Worm (Caenorhabditis elegans) whole organism, late embryonic: ENCODE measurements around the gene fbxc-24.
A peak's percentile ranks its signal among the peaks of the same experiment; 100 is the strongest.
"Not testable (repeated sequence)": the region's sequence is repeated elsewhere in the genome, so short reads cannot be mapped to it uniquely, and the experiment has no call there.

Experiments
- C38D4.7 ChIP-seq: fragments of 200-800 bp; sonication (Bioruptor generic); optimal IDR thresholded peaks from 2 replicates; lab custom pipeline; 2018; ENCODE audit warnings: mild to moderate bottlenecking, missing genetic modification characterization, moderate library complexity, missing compliant biosample characterization
- F13H6.1 ChIP-seq: sonication (generic microtip); optimal IDR thresholded peaks from 2 replicates; lab custom pipeline; 2016; ENCODE audit warnings: missing genetic modification characterization, missing compliant biosample characterization
- T23F11.4 ChIP-seq: fragments of 200-800 bp; sonication (Bioruptor generic); optimal IDR thresholded peaks from 2 replicates; lab custom pipeline; 2018; ENCODE audit warnings: mild to moderate bottlenecking, missing genetic modification characterization, missing compliant biosample characterization
- ama-1 ChIP-seq: fragments of 150-350 bp; optimal IDR thresholded peaks from 2 replicates; lab custom pipeline; 2014
- ceh-14 ChIP-seq: sonication (generic microtip); optimal IDR thresholded peaks from 2 replicates; lab custom pipeline; 2016; ENCODE audit warnings: missing genotype, missing genetic modification characterization, missing compliant biosample characterization
- ceh-18 ChIP-seq: sonication (generic microtip); optimal IDR thresholded peaks from 2 replicates; lab custom pipeline; 2016; ENCODE audit warnings: missing genetic modification characterization, missing compliant biosample characterization
- ceh-19 ChIP-seq: fragments of 200-800 bp; sonication (Bioruptor generic); optimal IDR thresholded peaks from 2 replicates; lab custom pipeline; 2018; ENCODE audit warnings: mild to moderate bottlenecking, missing genetic modification characterization, missing compliant biosample characterization
- ceh-2 ChIP-seq: sonication (generic microtip); optimal IDR thresholded peaks from 2 replicates; lab custom pipeline; 2016; ENCODE audit warnings: missing genotype, missing genetic modification characterization, missing compliant biosample characterization
- ceh-22 ChIP-seq: sonication (generic microtip); optimal IDR thresholded peaks from 2 replicates; lab custom pipeline; 2017; ENCODE audit warnings: missing biosample characterization, missing genetic modification characterization
- ceh-24 ChIP-seq: sonication (generic microtip); optimal IDR thresholded peaks from 2 replicates; lab custom pipeline; 2016; ENCODE audit warnings: mild to moderate bottlenecking, missing genetic modification characterization, missing compliant biosample characterization
- ceh-31 ChIP-seq: sonication (generic microtip); optimal IDR thresholded peaks from 2 replicates; lab custom pipeline; 2016; ENCODE audit warnings: missing genetic modification characterization, missing compliant biosample characterization
- ceh-34 ChIP-seq: sonication (generic microtip); optimal IDR thresholded peaks from 2 replicates; lab custom pipeline; 2016; ENCODE audit warnings: mild to moderate bottlenecking, missing genetic modification characterization, missing compliant biosample characterization
- ceh-45 ChIP-seq: fragments of 200-800 bp; sonication (Bioruptor generic); IDR thresholded peaks from 2 replicates; pipeline ENCODE4 v1.3.6; 2022; ENCODE audit warnings: missing genetic modification reagents, missing genetic modification characterization, missing compliant biosample characterization
- ceh-48 ChIP-seq: sonication (generic microtip); optimal IDR thresholded peaks from 2 replicates; lab custom pipeline; 2016; ENCODE audit warnings: missing genetic modification characterization, inconsistent platforms, missing compliant biosample characterization
- che-1 ChIP-seq: sonication (generic microtip); optimal IDR thresholded peaks from 2 replicates; lab custom pipeline; 2016; ENCODE audit warnings: mild to moderate bottlenecking, missing genetic modification characterization, missing compliant biosample characterization
- elt-4 ChIP-seq: sonication (generic microtip); optimal IDR thresholded peaks from 2 replicates; lab custom pipeline; 2016; ENCODE audit warnings: missing genetic modification characterization, missing compliant biosample characterization
- ets-4 ChIP-seq: sonication (generic microtip); optimal IDR thresholded peaks from 2 replicates; lab custom pipeline; 2016; ENCODE audit warnings: missing genetic modification characterization, missing compliant biosample characterization
- eyg-1 ChIP-seq: sonication (generic microtip); optimal IDR thresholded peaks from 2 replicates; lab custom pipeline; 2016; ENCODE audit warnings: missing genotype, missing genetic modification characterization, missing compliant biosample characterization
- fkh-6 ChIP-seq: sonication (generic microtip); optimal IDR thresholded peaks from 2 replicates; lab custom pipeline; 2016; ENCODE audit warnings: missing genetic modification characterization, missing compliant biosample characterization
- gmeb-2 ChIP-seq: sonication (generic microtip); optimal IDR thresholded peaks from 2 replicates; lab custom pipeline; 2016; ENCODE audit warnings: missing genetic modification characterization, inconsistent platforms, missing compliant biosample characterization
- hlh-30 ChIP-seq: sonication (generic microtip); optimal IDR thresholded peaks from 2 replicates; lab custom pipeline; 2017; ENCODE audit warnings: antibody characterized with exemption, missing genetic modification characterization, missing compliant biosample characterization; ENCODE audit not compliant: insufficient read depth
- hlh-8 ChIP-seq: sonication (generic microtip); optimal IDR thresholded peaks from 2 replicates; lab custom pipeline; 2016; ENCODE audit warnings: missing genotype, missing genetic modification characterization, missing compliant biosample characterization
- lim-6 ChIP-seq: sonication (generic microtip); optimal IDR thresholded peaks from 2 replicates; lab custom pipeline; 2016; ENCODE audit warnings: missing genetic modification characterization, missing compliant biosample characterization
- mec-3 ChIP-seq: sonication (generic microtip); optimal IDR thresholded peaks from 2 replicates; lab custom pipeline; 2016; ENCODE audit warnings: borderline replicate concordance, missing genetic modification characterization, missing compliant biosample characterization
- nhr-11 ChIP-seq: fragments of 150-350 bp; optimal IDR thresholded peaks from 2 replicates; lab custom pipeline; 2014; ENCODE audit warnings: missing biosample characterization, missing genetic modification characterization
- nhr-232 ChIP-seq: sonication (generic microtip); optimal IDR thresholded peaks from 2 replicates; lab custom pipeline; 2016; ENCODE audit warnings: missing genetic modification characterization, missing compliant biosample characterization
- pag-3 ChIP-seq: sonication (generic microtip); optimal IDR thresholded peaks from 2 replicates; lab custom pipeline; 2016; ENCODE audit warnings: missing compliant biosample characterization, missing genetic modification characterization, borderline replicate concordance
- pat-9 ChIP-seq: fragments of 200-800 bp; sonication (Bioruptor generic); optimal IDR thresholded peaks from 2 replicates; lab custom pipeline; 2018; ENCODE audit warnings: mild to moderate bottlenecking, missing genetic modification characterization, moderate library complexity, missing compliant biosample characterization
- pqm-1 ChIP-seq: sonication (generic microtip); optimal IDR thresholded peaks from 2 replicates; lab custom pipeline; 2016; ENCODE audit warnings: missing genetic modification characterization, missing compliant biosample characterization
- ref-2 ChIP-seq: sonication (generic microtip); optimal IDR thresholded peaks from 2 replicates; lab custom pipeline; 2016; ENCODE audit warnings: missing genetic modification characterization, missing compliant biosample characterization
- rnt-1 ChIP-seq: sonication (generic microtip); optimal IDR thresholded peaks from 2 replicates; lab custom pipeline; 2016; ENCODE audit warnings: missing genetic modification characterization, missing compliant biosample characterization
- sox-2 ChIP-seq: fragments of 200-800 bp; sonication (Bioruptor generic); IDR thresholded peaks from 2 replicates; pipeline ENCODE4 v1.3.6; 2022; ENCODE audit warnings: missing genetic modification reagents, missing genetic modification characterization, missing compliant biosample characterization
- syd-9 ChIP-seq: sonication (generic microtip); optimal IDR thresholded peaks from 2 replicates; lab custom pipeline; 2016; ENCODE audit warnings: mild to moderate bottlenecking, missing genetic modification characterization, moderate library complexity, missing compliant biosample characterization
- ttx-3 ChIP-seq: sonication (generic microtip); optimal IDR thresholded peaks from 2 replicates; lab custom pipeline; 2016; ENCODE audit warnings: missing genetic modification reagents, missing genetic modification characterization, missing compliant biosample characterization
- unc-3 ChIP-seq, 2 experiments: fragments of 200-800 bp in 1 of 2; sonication (Bioruptor generic) in 1 of 2; sonication (generic microtip) in 1 of 2; conservative IDR thresholded peaks in 1 of 2; optimal IDR thresholded peaks in 1 of 2; 2 replicates each; pipeline versions ENCODE4 v1.3.6 to Lab custom; 2016 to 2022; ENCODE audit warnings: missing compliant biosample characterization in 2 of 2, missing genetic modification characterization in 2 of 2, missing genetic modification reagents in 1 of 2
- unc-55 ChIP-seq: sonication (generic microtip); optimal IDR thresholded peaks from 2 replicates; lab custom pipeline; 2017; ENCODE audit warnings: missing biosample characterization, missing genetic modification reagents, missing genetic modification characterization
- zip-5 ChIP-seq: sonication (generic microtip); optimal IDR thresholded peaks from 2 replicates; lab custom pipeline; 2016; ENCODE audit warnings: missing genetic modification characterization, missing compliant biosample characterization

The fbxc-24 gene

DNA sequence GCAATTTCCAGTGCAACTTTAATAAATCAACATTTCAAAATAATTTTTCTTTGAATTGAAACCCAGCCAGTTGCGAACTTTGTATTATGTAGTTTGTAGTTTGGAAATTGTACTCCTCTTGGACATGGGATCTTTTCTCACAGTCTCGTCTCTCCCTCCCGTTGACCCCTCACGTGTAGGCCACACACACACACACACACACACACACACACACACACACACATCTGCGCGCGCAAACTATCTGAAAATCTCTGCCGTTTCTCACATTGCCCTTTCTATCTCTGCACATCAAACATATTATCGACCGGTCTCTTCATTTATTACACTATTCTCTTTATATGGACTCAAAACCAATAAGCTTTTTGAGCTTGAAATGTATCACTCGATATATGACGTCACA, 31.3 kb upstream of the fbxc-24 start, which contains the start of gene fbxc-36:
fbxc-36 (plus strand) TSS at position 205 of the 400 bp plus-strand sequence.
- no peak for TF ChIP-seq nhr-232 (tag; lab: Kevin White, UChicago)
- TF ChIP-seq hlh-30 (tag; lab: Kevin White, UChicago): peak; percentile 48

- TF ChIP-seq hlh-30 (tag; lab: Kevin White, UChicago) (no peak), ceh-31 (no peak), pat-9 (tag; lab: Kevin White, UChicago) (no peak), nhr-11 (tag; lab: Kevin White, UChicago) (no peak), ama-1 (lab: Kevin White, UChicago) (no peak), T23F11.4 (GFP tag; lab: Kevin White, UChicago) (no peak), sox-2 (GFP tag; lab: Robert Waterston, UW) (no peak), nhr-232 (tag; lab: Kevin White, UChicago) (no peak)
- TF ChIP-seq, all 69 proteins: peak for 0
Observed at ce11 chrII:938549-938948, 29.1 kb upstream of the fbxc-24 start, which contains the start of gene R07C3.3. Gene R07C3.3 (plus strand): TSS chrII:938849.

DNA sequence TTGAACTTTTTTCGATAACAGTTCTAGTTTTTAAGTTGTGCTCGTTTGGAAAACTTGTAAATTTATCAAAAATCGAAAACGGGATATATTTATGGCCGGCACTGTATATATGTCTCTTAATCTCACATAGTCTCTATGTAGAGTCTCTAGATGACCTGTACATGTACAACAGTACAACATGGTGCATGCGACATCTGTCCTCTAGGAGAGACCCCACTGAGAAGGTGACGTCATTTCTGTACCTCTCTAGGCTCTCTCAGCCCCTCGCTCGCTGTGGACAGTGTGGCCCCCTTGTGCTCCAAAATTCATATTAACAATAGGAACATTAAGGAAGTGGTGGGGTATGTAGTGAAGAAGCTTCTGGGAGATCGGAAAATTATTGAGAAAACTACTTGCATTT, 27.8 kb upstream of the fbxc-24 start:
- peak; percentile 83 for TF ChIP-seq ref-2
- no peak for TF ChIP-seq ceh-24 (tag; lab: Kevin White, UChicago)

DNA sequence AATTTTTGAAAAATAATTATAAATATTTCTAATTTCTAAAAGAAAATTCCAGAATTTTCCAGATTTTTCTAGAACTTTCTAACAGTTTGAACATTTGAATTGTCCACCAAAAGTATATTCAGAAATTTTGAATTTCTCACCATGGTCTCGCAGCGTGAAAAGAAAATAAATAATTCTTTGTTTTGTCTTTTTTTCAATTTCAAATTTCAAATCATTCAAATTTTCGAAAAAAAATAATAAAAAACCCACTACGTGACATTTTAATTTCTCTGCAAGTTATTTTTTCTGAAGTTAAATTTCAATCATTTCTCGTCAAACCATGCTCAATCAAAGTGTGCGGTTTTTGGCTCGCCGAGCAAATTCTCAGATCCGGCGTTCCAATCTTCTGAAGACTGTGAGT, 23.3 kb upstream of the fbxc-24 start, which contains the start of gene acs-15:
acs-15 (plus strand) TSS at position 301 of the 400 bp plus-strand sequence.
- TF ChIP-seq unc-55 (GFP tag; lab: Kevin White, UChicago) (no peak), pag-3 (tag; lab: Kevin White, UChicago) (no peak), ceh-19 (GFP tag; lab: Kevin White, UChicago) (no peak), hlh-8 (tag; lab: Kevin White, UChicago) (no peak), syd-9 (tag; lab: Kevin White, UChicago) (no peak), unc-3 (GFP tag; conservative IDR thresholded peaks at IDR 0.05; lab: Robert Waterston, UW) (no peak), unc-3 (tag; optimal IDR thresholded peaks at IDR 0.05; lab: Kevin White, UChicago) (no peak), ceh-22 (tag; lab: Kevin White, UChicago) (no peak), lim-6 (no peak), ceh-18 (tag; lab: Kevin White, UChicago) (no peak), ceh-24 (tag; lab: Kevin White, UChicago) (no peak), ceh-48 (tag; lab: Kevin White, UChicago) (no peak), fkh-6 (no peak), ets-4 (tag; lab: Kevin White, UChicago) (no peak), F13H6.1 (tag; lab: Kevin White, UChicago) (no peak), nhr-232 (tag; lab: Kevin White, UChicago) (no peak), ttx-3 (no peak), elt-4 (tag; lab: Kevin White, UChicago) (no peak), ceh-14 (tag; lab: Kevin White, UChicago) (no peak), rnt-1 (tag; lab: Kevin White, UChicago) (no peak), ceh-2 (tag; lab: Kevin White, UChicago) (no peak)

ce11 chrII:930871-931270, 21.4 kb upstream of the fbxc-24 start, which contains the start of gene fbxc-34:
Gene fbxc-34 (plus strand): TSS chrII:931171.
- TF ChIP-seq T23F11.4 (GFP tag; lab: Kevin White, UChicago); mec-3; che-1 (tag; lab: Kevin White, UChicago): not testable (repeated sequence)

ce11 chrII:927331-927730, 17.9 kb upstream of the fbxc-24 start, which contains the start of gene R07C3.13:
Gene R07C3.13 (minus strand): TSS chrII:927431.
- TF ChIP-seq ceh-34 (tag; lab: Kevin White, UChicago): no peak
- no peak for TF ChIP-seq zip-5 (tag; lab: Kevin White, UChicago)
- TF ChIP-seq hlh-8 (tag; lab: Kevin White, UChicago): no peak
- TF ChIP-seq ceh-18 (tag; lab: Kevin White, UChicago): no peak
- no peak for TF ChIP-seq unc-55 (GFP tag; lab: Kevin White, UChicago)
- TF ChIP-seq gmeb-2: no peak
- TF ChIP-seq pat-9 (tag; lab: Kevin White, UChicago): no peak
- no peak for TF ChIP-seq elt-4 (tag; lab: Kevin White, UChicago)
- TF ChIP-seq ceh-45 (GFP tag; lab: Robert Waterston, UW): no peak
- no peak for TF ChIP-seq pqm-1 (tag; lab: Kevin White, UChicago)
- TF ChIP-seq C38D4.7 (GFP tag; lab: Kevin White, UChicago): no peak
- TF ChIP-seq ets-4 (tag; lab: Kevin White, UChicago): no peak
- TF ChIP-seq eyg-1 (tag; lab: Kevin White, UChicago): no peak
- no peak for TF ChIP-seq nhr-11 (tag; lab: Kevin White, UChicago)
